Worm (Caenorhabditis elegans) whole organism, L2 larva: ENCODE data around the gene ZC317.2.
A peak's percentile ranks its signal among the peaks of the same experiment; 100 is the strongest.

Experiments used
- C34F6.9 ChIP-seq: fragments of 150-350 bp; optimal IDR thresholded peaks from 2 replicates; lab custom pipeline; 2014; ENCODE audit warnings: missing biosample characterization, missing genetic modification characterization
- F13H6.1 ChIP-seq: sonication (generic microtip); optimal IDR thresholded peaks from 2 replicates; lab custom pipeline; 2016; ENCODE audit warnings: missing genetic modification characterization, missing compliant biosample characterization
- R02D3.7 ChIP-seq: fragments of 150-350 bp; optimal IDR thresholded peaks from 2 replicates; lab custom pipeline; 2014; ENCODE audit warnings: missing biosample characterization, missing genetic modification characterization
- Y55F3AM.14 ChIP-seq: fragments of 200-800 bp; sonication (Bioruptor generic); optimal IDR thresholded peaks from 2 replicates; lab custom pipeline; 2018; ENCODE audit warnings: mild to moderate bottlenecking, missing genetic modification characterization, missing compliant biosample characterization
- ZK546.5 ChIP-seq: sonication (generic microtip); optimal IDR thresholded peaks from 2 replicates; lab custom pipeline; 2017; ENCODE audit warnings: missing biosample characterization, missing genetic modification characterization
- alr-1 ChIP-seq: fragments of 150-350 bp; optimal IDR thresholded peaks from 2 replicates; lab custom pipeline; 2014; ENCODE audit warnings: missing biosample characterization, missing genetic modification characterization
- aly-2 ChIP-seq: fragments of 150-350 bp; optimal IDR thresholded peaks from 2 replicates; lab custom pipeline; 2014; ENCODE audit warnings: missing biosample characterization, missing genetic modification characterization
- ama-1 ChIP-seq: fragments of 150-350 bp; optimal IDR thresholded peaks from 2 replicates; lab custom pipeline; 2018; ENCODE audit warnings: inconsistent platforms
- blmp-1 ChIP-seq: sonication (generic microtip); optimal IDR thresholded peaks from 2 replicates; lab custom pipeline; 2017; ENCODE audit warnings: missing genetic modification characterization, mild to moderate bottlenecking, missing compliant biosample characterization, antibody characterized with exemption, moderate library complexity; ENCODE audit not compliant: insufficient read depth
- ceh-16 ChIP-seq: fragments of 150-350 bp; optimal IDR thresholded peaks from 2 replicates; lab custom pipeline; 2014; ENCODE audit warnings: missing biosample characterization, missing genetic modification characterization
- ceh-82 ChIP-seq: fragments of 150-350 bp; optimal IDR thresholded peaks from 2 replicates; lab custom pipeline; 2014; ENCODE audit warnings: missing biosample characterization, missing genetic modification characterization
- crh-2 ChIP-seq: sonication (generic microtip); optimal IDR thresholded peaks from 2 replicates; lab custom pipeline; 2017; ENCODE audit warnings: missing biosample characterization, missing genetic modification characterization
- dmd-4 ChIP-seq: sonication (generic microtip); optimal IDR thresholded peaks from 2 replicates; lab custom pipeline; 2017; ENCODE audit warnings: missing biosample characterization, missing genetic modification characterization
- egl-27 ChIP-seq: sonication (generic microtip); optimal IDR thresholded peaks from 3 replicates; lab custom pipeline; 2017; ENCODE audit warnings: missing biosample characterization, missing genetic modification reagents, missing genetic modification characterization
- elt-1 ChIP-seq: fragments of 150-350 bp; optimal IDR thresholded peaks from 2 replicates; lab custom pipeline; 2014; ENCODE audit warnings: missing biosample characterization, missing genetic modification characterization
- elt-3 ChIP-seq: sonication (generic microtip); optimal IDR thresholded peaks from 2 replicates; lab custom pipeline; 2017; ENCODE audit warnings: missing biosample characterization, missing genetic modification characterization
- fos-1 ChIP-seq: fragments of 150-350 bp; optimal IDR thresholded peaks from 2 replicates; lab custom pipeline; 2014; ENCODE audit warnings: missing biosample characterization, missing genetic modification characterization
- lin-11 ChIP-seq: fragments of 150-350 bp; sonication (generic microtip); optimal IDR thresholded peaks from 2 replicates; lab custom pipeline; 2014; ENCODE audit warnings: missing biosample characterization, missing genetic modification characterization, inconsistent platforms, mixed read lengths
- lin-13 ChIP-seq: fragments of 150-350 bp; optimal IDR thresholded peaks from 2 replicates; lab custom pipeline; 2014; ENCODE audit warnings: missing biosample characterization, missing genetic modification reagents, missing genetic modification characterization
- lsy-2 ChIP-seq, 2 experiments: fragments of 150-350 bp in 1 of 2; sonication (generic microtip) in 1 of 2; optimal IDR thresholded peaks; 2 replicates each; lab custom pipeline; 2014 to 2017; ENCODE audit warnings: missing biosample characterization in 2 of 2, missing genetic modification characterization in 2 of 2
- mab-5 ChIP-seq: fragments of 150-350 bp; optimal IDR thresholded peaks from 2 replicates; lab custom pipeline; 2014; ENCODE audit warnings: missing biosample characterization, missing genetic modification characterization
- mbf-1 ChIP-seq: sonication (generic microtip); optimal IDR thresholded peaks from 2 replicates; lab custom pipeline; 2017; ENCODE audit warnings: missing biosample characterization, missing genetic modification characterization
- mdl-1 ChIP-seq, 2 experiments: fragments of 150-350 bp in 1 of 2; sonication (generic microtip) in 1 of 2; optimal IDR thresholded peaks; 2 replicates each; lab custom pipeline; 2017; ENCODE audit warnings: missing biosample characterization in 2 of 2, missing genetic modification characterization in 2 of 2
- nhr-10 ChIP-seq: sonication (generic microtip); optimal IDR thresholded peaks from 2 replicates; lab custom pipeline; 2017; ENCODE audit warnings: missing biosample characterization, missing genetic modification characterization
- nhr-11 ChIP-seq: fragments of 150-350 bp; optimal IDR thresholded peaks from 2 replicates; lab custom pipeline; 2014; ENCODE audit warnings: missing biosample characterization, missing genetic modification characterization
- nhr-12 ChIP-seq: fragments of 150-350 bp; optimal IDR thresholded peaks from 2 replicates; lab custom pipeline; 2014; ENCODE audit warnings: missing biosample characterization, missing genetic modification characterization
- nhr-129 ChIP-seq: fragments of 150-350 bp; optimal IDR thresholded peaks from 2 replicates; lab custom pipeline; 2014; ENCODE audit warnings: missing biosample characterization, missing genetic modification characterization
- nhr-21 ChIP-seq: fragments of 150-350 bp; optimal IDR thresholded peaks from 2 replicates; lab custom pipeline; 2014; ENCODE audit warnings: missing biosample characterization, missing genetic modification characterization
- nhr-23 ChIP-seq: fragments of 150-350 bp; optimal IDR thresholded peaks from 2 replicates; lab custom pipeline; 2014; ENCODE audit warnings: missing biosample characterization, missing genetic modification reagents, missing genetic modification characterization
- nhr-237 ChIP-seq: fragments of 150-350 bp; optimal IDR thresholded peaks from 2 replicates; lab custom pipeline; 2014; ENCODE audit warnings: missing biosample characterization, missing genetic modification characterization
- nhr-25 ChIP-seq: fragments of 150-350 bp; sonication (generic microtip); optimal IDR thresholded peaks from 3 replicates; lab custom pipeline; 2014; ENCODE audit warnings: missing biosample characterization, missing genetic modification characterization
- nhr-6 ChIP-seq: fragments of 150-350 bp; optimal IDR thresholded peaks from 2 replicates; lab custom pipeline; 2014; ENCODE audit warnings: missing biosample characterization, missing genetic modification characterization
- nhr-77 ChIP-seq: fragments of 150-350 bp; optimal IDR thresholded peaks from 2 replicates; lab custom pipeline; 2014; ENCODE audit warnings: missing biosample characterization, missing genetic modification characterization
- peb-1 ChIP-seq: fragments of 150-350 bp; optimal IDR thresholded peaks from 2 replicates; lab custom pipeline; 2014; ENCODE audit warnings: missing biosample characterization, missing genetic modification characterization
- sem-4 ChIP-seq: fragments of 150-350 bp; optimal IDR thresholded peaks from 2 replicates; lab custom pipeline; 2014; ENCODE audit warnings: missing biosample characterization, missing genetic modification reagents, missing genetic modification characterization
- skn-1 ChIP-seq: sonication (generic microtip); optimal IDR thresholded peaks from 2 replicates; lab custom pipeline; 2017; ENCODE audit warnings: missing biosample characterization, missing genetic modification characterization
- sma-3 ChIP-seq: sonication (generic microtip); optimal IDR thresholded peaks from 2 replicates; lab custom pipeline; 2016; ENCODE audit warnings: missing genetic modification reagents, missing genetic modification characterization, missing compliant biosample characterization
- sma-9 ChIP-seq, 2 experiments: fragments of 150-350 bp in 1 of 2; sonication (generic microtip) in 1 of 2; optimal IDR thresholded peaks; 2 replicates each; lab custom pipeline; 2014 to 2016; ENCODE audit warnings: missing genetic modification characterization in 2 of 2, mild to moderate bottlenecking in 1 of 2, missing biosample characterization in 1 of 2, missing compliant biosample characterization in 1 of 2, missing genetic modification reagents in 1 of 2, moderate library complexity in 1 of 2
- snpc-4 ChIP-seq: fragments of 150-350 bp; optimal IDR thresholded peaks from 2 replicates; lab custom pipeline; 2014; ENCODE audit warnings: missing biosample characterization, missing genetic modification characterization
- unc-39 ChIP-seq: fragments of 150-350 bp; optimal IDR thresholded peaks from 2 replicates; lab custom pipeline; 2014; ENCODE audit warnings: missing biosample characterization, missing genetic modification characterization
- unc-55 ChIP-seq: fragments of 150-350 bp; sonication (generic microtip); optimal IDR thresholded peaks from 3 replicates; lab custom pipeline; 2014; ENCODE audit warnings: missing biosample characterization, missing genetic modification reagents, missing genetic modification characterization
- unc-62 ChIP-seq: fragments of 150-350 bp; optimal IDR thresholded peaks from 2 replicates; lab custom pipeline; 2014; ENCODE audit warnings: missing biosample characterization, missing genetic modification reagents, missing genetic modification characterization
- zag-1 ChIP-seq: fragments of 150-350 bp; optimal IDR thresholded peaks from 2 replicates; lab custom pipeline; 2014; ENCODE audit warnings: missing biosample characterization, missing genetic modification characterization
- ztf-1 ChIP-seq: fragments of 200-800 bp; sonication (Bioruptor generic); conservative IDR thresholded peaks from 2 replicates; pipeline ENCODE4 v1.3.6; 2022; ENCODE audit warnings: missing genetic modification characterization, missing compliant biosample characterization
- ztf-11 ChIP-seq: sonication (generic microtip); optimal IDR thresholded peaks from 2 replicates; lab custom pipeline; 2017; ENCODE audit warnings: missing biosample characterization, missing genetic modification characterization
- ztf-4 ChIP-seq: fragments of 150-350 bp; optimal IDR thresholded peaks from 2 replicates; lab custom pipeline; 2014; ENCODE audit warnings: missing biosample characterization, missing genetic modification characterization

The ZC317.2 gene

ce11 chrV:5459806-5460205 lies at the start of gene ZC317.2:
ZC317.2 (plus strand) TSS chrV:5460106.
- no peak for TF ChIP-seq nhr-6 (tag; lab: Kevin White, UChicago)
- TF ChIP-seq ztf-11 = no peak
- TF ChIP-seq unc-55 (GFP tag; lab: Kevin White, UChicago) = no peak
- no peak for TF ChIP-seq dmd-4 (tag; lab: Kevin White, UChicago)
- TF ChIP-seq skn-1 = no peak
- TF ChIP-seq unc-39 = no peak
- no peak for TF ChIP-seq lin-11
- TF ChIP-seq elt-1 (tag; lab: Kevin White, UChicago) = no peak
- TF ChIP-seq elt-3 (tag; lab: Kevin White, UChicago) = no peak
- no peak for TF ChIP-seq nhr-77 (tag; lab: Kevin White, UChicago)
- no peak for TF ChIP-seq ztf-1 (GFP tag; lab: Robert Waterston, UW)
- no peak for TF ChIP-seq blmp-1
- TF ChIP-seq peb-1 (tag; lab: Kevin White, UChicago) = no peak
- no peak for TF ChIP-seq mab-5
- no peak for TF ChIP-seq ZK546.5 (tag; lab: Kevin White, UChicago)
- TF ChIP-seq C34F6.9 = no peak

- TF ChIP-seq mdl-1 (tag; optimal IDR thresholded peaks at IDR 0.05; lab: Kevin White, UChicago) (no peak), snpc-4 (tag; lab: Kevin White, UChicago) (no peak), skn-1 (no peak), ztf-1 (GFP tag; lab: Robert Waterston, UW) (no peak), nhr-6 (tag; lab: Kevin White, UChicago) (no peak), C34F6.9 (no peak), unc-62 (GFP tag; lab: Kevin White, UChicago) (no peak), sma-9 (GFP tag; optimal IDR thresholded peaks at IDR 0.05; lab: Kevin White, UChicago) (peak; percentile 82), sma-9 (tag; optimal IDR thresholded peaks at IDR 0.05; lab: Kevin White, UChicago) (no peak), nhr-237 (tag; lab: Kevin White, UChicago) (no peak), elt-3 (tag; lab: Kevin White, UChicago) (no peak), alr-1 (tag; lab: Kevin White, UChicago) (no peak), aly-2 (tag; lab: Kevin White, UChicago) (no peak), nhr-129 (tag; lab: Kevin White, UChicago) (no peak), nhr-25 (peak; percentile 58), R02D3.7 (tag; lab: Kevin White, UChicago) (no peak), peb-1 (tag; lab: Kevin White, UChicago) (no peak), lin-11 (no peak), nhr-21 (tag; lab: Kevin White, UChicago) (peak; percentile 27), crh-2 (no peak), unc-39 (no peak), lin-13 (no peak), nhr-77 (tag; lab: Kevin White, UChicago) (no peak), mab-5 (no peak), dmd-4 (tag; lab: Kevin White, UChicago) (no peak), ceh-16 (tag; lab: Kevin White, UChicago) (no peak), nhr-23 (tag; lab: Kevin White, UChicago) (no peak), unc-55 (GFP tag; lab: Kevin White, UChicago) (no peak), ztf-11 (no peak), F13H6.1 (tag; lab: Kevin White, UChicago) (no peak), elt-1 (tag; lab: Kevin White, UChicago) (no peak), nhr-10 (tag; lab: Kevin White, UChicago) (no peak), blmp-1 (peak; percentile 11), egl-27 (no peak), mbf-1 (no peak), nhr-12 (tag; lab: Kevin White, UChicago) (no peak), nhr-11 (tag; lab: Kevin White, UChicago) (no peak), Y55F3AM.14 (GFP tag; lab: Kevin White, UChicago) (peak; percentile 99), fos-1 (no peak), sma-3 (GFP tag; lab: Kevin White, UChicago) (peak; percentile 59), lsy-2 (tag; optimal IDR thresholded peaks at IDR 0.05; lab: Kevin White, UChicago) (no peak), ztf-4 (no peak), ama-1 (lab: Kevin White, UChicago) (no peak), sem-4 (tag; lab: Kevin White, UChicago) (no peak), zag-1 (tag; lab: Kevin White, UChicago) (no peak), ceh-82 (tag; lab: Kevin White, UChicago) (no peak), ZK546.5 (tag; lab: Kevin White, UChicago) (no peak)
Observed at ce11 chrV:5410679-5411078, 49.2 kb upstream of the ZC317.2 start, which contains the start of gene F08F3.4. F08F3.4 (plus strand) TSS chrV:5410955.
